Worm (Caenorhabditis elegans) whole organism, L3 larva: ENCODE results near the gene dos-3.

Experiments used
- ceh-16 ChIP-seq: sonication (generic microtip); optimal IDR thresholded peaks from 2 replicates; lab custom pipeline; 2017; ENCODE audit warnings: missing biosample characterization, missing genetic modification characterization
- jun-1 ChIP-seq: fragments of 150-350 bp; optimal IDR thresholded peaks from 2 replicates; lab custom pipeline; 2014; ENCODE audit warnings: missing biosample characterization, missing genetic modification reagents, missing genetic modification characterization
- skn-1 ChIP-seq: fragments of 150-350 bp; optimal IDR thresholded peaks from 2 replicates; lab custom pipeline; 2014; ENCODE audit warnings: missing biosample characterization, missing genetic modification characterization

- TF ChIP-seq ceh-16 (tag; lab: Kevin White, UChicago) (no peak), jun-1 (tag; lab: Kevin White, UChicago) (no peak), skn-1 (tag; lab: Kevin White, UChicago) (no peak)
These were observed 1.8 kb upstream of the dos-3 start, which contains the start of gene K02F3.9 for ce11 chrIII:841177-841576.
